Worm (Caenorhabditis elegans): ENCODE measurements around the gene pals-26.
A peak's percentile ranks its signal among the peaks of the same experiment; 100 is the strongest.

Gene pals-26

DNA sequence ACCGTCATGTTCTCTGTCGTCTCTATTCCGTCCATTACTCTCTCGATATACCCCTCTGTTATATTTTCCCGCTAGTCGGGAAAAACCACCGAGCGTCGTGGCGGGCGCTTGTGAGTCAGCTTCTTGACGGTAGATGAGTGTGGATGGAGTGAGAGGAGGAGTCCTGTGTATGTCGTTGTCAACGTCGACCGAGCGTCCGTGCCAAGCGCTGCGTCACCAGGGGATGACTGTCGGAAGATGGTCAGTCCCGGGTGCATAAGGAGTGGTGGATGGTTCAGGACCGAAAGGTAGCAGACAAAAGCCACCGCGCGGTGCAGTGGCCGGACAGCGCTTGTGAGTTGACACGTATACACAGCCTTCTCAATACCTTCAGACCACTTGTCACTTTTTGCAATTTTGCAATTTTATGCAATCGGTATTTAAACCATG is 5.6 kb upstream of the pals-26 start:
- TF ChIP-seq bed-3 (GFP tag; optimal IDR thresholded peaks at IDR 0.05) (peak; percentile 43), M03D4.4 (tag; optimal IDR thresholded peaks at IDR 0.05) (peak; percentile 68), ceh-43 (GFP tag; optimal IDR thresholded peaks at IDR 0.05) (peak; percentile 53), mls-2 (tag; optimal IDR thresholded peaks at IDR 0.05) (peak; percentile 88), flh-1 (GFP tag; optimal IDR thresholded peaks at IDR 0.05) (peak; percentile 36), ham-2 (GFP tag; optimal IDR thresholded peaks at IDR 0.05) (peak; percentile 79), drap-1 (GFP tag; optimal IDR thresholded peaks at IDR 0.05) (peak; percentile 68), ceh-83 (GFP tag; optimal IDR thresholded peaks at IDR 0.05) (peak; percentile 78), lin-32 (GFP tag; optimal IDR thresholded peaks at IDR 0.05) (peak; percentile 32), sptf-1 (tag; optimal IDR thresholded peaks at IDR 0.05) (peak; percentile 80), cnd-1 (tag; optimal IDR thresholded peaks at IDR 0.05) (peak; percentile 73), lsy-2 (tag; optimal IDR thresholded peaks at IDR 0.05) (peak; percentile 7), unc-120 (tag; optimal IDR thresholded peaks at IDR 0.05; ENCODE audit: poor library complexity, severe bottlenecking) (peak; percentile 73), sem-2 (GFP tag; optimal IDR thresholded peaks at IDR 0.05) (peak; percentile 50)

- TF ChIP-seq blmp-1 (tag; optimal IDR thresholded peaks at IDR 0.05) (no peak), sem-2 (GFP tag; optimal IDR thresholded peaks at IDR 0.05) (no peak), ztf-11 (tag; optimal IDR thresholded peaks at IDR 0.05) (no peak), lin-13 (tag; optimal IDR thresholded peaks at IDR 0.05) (no peak), bed-3 (GFP tag; optimal IDR thresholded peaks at IDR 0.05) (no peak), drap-1 (GFP tag; optimal IDR thresholded peaks at IDR 0.05) (no peak), tbx-8 (GFP tag; optimal IDR thresholded peaks at IDR 0.05) (no peak), lsy-2 (tag; optimal IDR thresholded peaks at IDR 0.05) (no peak), ces-1 (GFP tag; optimal IDR thresholded peaks at IDR 0.05) (no peak), mls-2 (tag; optimal IDR thresholded peaks at IDR 0.05) (no peak), nhr-2 (tag; optimal IDR thresholded peaks at IDR 0.05) (no peak)
These were observed 4.4 kb upstream of the pals-26 start, which contains the start of gene ckb-3 for ce11 chrIII:4370585-4370984. TSS of gene ckb-3 (plus strand) at chrIII:4370885.

ce11 chrIII:4372894-4373293 is 2.1 kb upstream of the pals-26 start:
- TF ChIP-seq nhr-76 (tag; optimal IDR thresholded peaks at IDR 0.05) (no peak), cnd-1 (tag; optimal IDR thresholded peaks at IDR 0.05) (no peak), nhr-28 (tag; optimal IDR thresholded peaks at IDR 0.05) (no peak), nhr-237 (tag; optimal IDR thresholded peaks at IDR 0.05) (no peak)

DNA sequence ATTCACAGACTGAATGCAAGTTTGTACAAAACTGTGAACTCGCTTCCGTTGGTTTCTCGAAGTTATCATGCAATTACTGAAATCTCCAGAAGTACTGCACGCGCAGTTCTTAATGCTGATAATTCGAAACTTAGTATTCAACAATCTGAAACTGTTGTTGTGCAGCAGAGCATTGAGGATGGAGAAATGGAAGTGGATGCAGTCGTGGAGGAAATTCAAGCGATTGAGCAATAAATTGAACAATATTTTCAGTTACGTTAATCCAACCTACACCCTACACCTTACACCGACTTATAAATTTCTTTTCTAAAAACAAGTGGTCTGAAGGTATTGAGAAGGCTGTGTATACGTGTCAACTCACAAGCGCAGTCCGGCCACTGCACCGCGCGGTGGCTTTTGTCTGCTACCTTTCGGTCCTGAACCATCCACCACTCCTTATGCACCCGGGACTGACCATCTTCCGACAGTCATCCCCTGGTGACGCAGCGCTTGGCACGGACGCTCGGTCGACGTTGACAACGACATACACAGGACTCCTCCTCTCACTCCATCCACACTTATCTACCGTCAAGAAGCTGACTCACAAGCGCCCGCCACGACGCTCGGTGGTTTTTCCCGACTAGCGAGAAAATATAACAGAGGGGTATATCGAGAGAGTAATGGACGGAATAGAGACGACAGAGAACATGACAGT is 3.8 kb downstream of the pals-26 start:
- TF ChIP-seq mep-1 (tag; optimal IDR thresholded peaks at IDR 0.05) = peak; percentile 33
- peak; percentile 77 for TF ChIP-seq ceh-83 (GFP tag; optimal IDR thresholded peaks at IDR 0.05)
- peak; percentile 23 for TF ChIP-seq ceh-43 (GFP tag; optimal IDR thresholded peaks at IDR 0.05)
- peak; percentile 10 for TF ChIP-seq lin-32 (GFP tag; optimal IDR thresholded peaks at IDR 0.05)
- TF ChIP-seq hlh-1 (tag; optimal IDR thresholded peaks at IDR 0.05) = peak; percentile 53
- peak; percentile 45 for TF ChIP-seq bed-3 (GFP tag; optimal IDR thresholded peaks at IDR 0.05)
- TF ChIP-seq nhr-2 (tag; optimal IDR thresholded peaks at IDR 0.05) = peak; percentile 25
- TF ChIP-seq sem-2 (GFP tag; optimal IDR thresholded peaks at IDR 0.05) = peak; percentile 61
- TF ChIP-seq M03D4.4 (tag; optimal IDR thresholded peaks at IDR 0.05) = peak; percentile 79
- peak; percentile 69 for TF ChIP-seq sptf-1 (tag; optimal IDR thresholded peaks at IDR 0.05)
- TF ChIP-seq pha-4 (tag; optimal IDR thresholded peaks at IDR 0.05) = peak; percentile 13
- peak; percentile 13 for TF ChIP-seq lsy-2 (tag; optimal IDR thresholded peaks at IDR 0.05)
- TF ChIP-seq tbx-8 (GFP tag; optimal IDR thresholded peaks at IDR 0.05) = peak; percentile 33
- peak; percentile 10 for TF ChIP-seq lin-13 (tag; optimal IDR thresholded peaks at IDR 0.05)
- TF ChIP-seq drap-1 (GFP tag; optimal IDR thresholded peaks at IDR 0.05) = peak; percentile 65
- peak; percentile 56 for TF ChIP-seq unc-120 (tag; optimal IDR thresholded peaks at IDR 0.05; ENCODE audit: poor library complexity, severe bottlenecking)
- TF ChIP-seq ham-2 (GFP tag; optimal IDR thresholded peaks at IDR 0.05) = peak; percentile 44
- peak; percentile 66 for TF ChIP-seq cnd-1 (tag; optimal IDR thresholded peaks at IDR 0.05)
- peak; percentile 87 for TF ChIP-seq mls-2 (tag; optimal IDR thresholded peaks at IDR 0.05)

DNA sequence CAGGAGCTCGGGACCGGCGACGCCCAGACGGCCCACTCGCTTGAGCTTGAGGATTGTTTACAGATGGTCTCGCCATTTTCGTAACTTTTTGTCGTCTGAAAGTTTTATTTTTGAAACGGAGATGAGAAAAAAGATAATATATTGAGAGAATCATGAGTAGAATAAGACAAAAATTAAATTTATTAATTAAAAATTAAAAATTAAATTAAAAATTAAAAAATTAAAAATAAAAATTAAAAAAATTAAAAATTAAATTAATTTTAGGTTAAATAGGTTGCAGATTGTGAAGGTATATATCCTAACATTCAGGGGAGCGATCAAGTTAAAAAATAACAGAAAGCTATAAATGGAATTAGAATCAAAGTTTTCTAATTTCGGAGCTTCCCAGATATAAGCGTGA is 4.8 kb downstream of the pals-26 start, which contains the start of gene B0284.3:
Gene B0284.3 (minus strand): TSS at position 101 of the 400 bp plus-strand sequence.
- TF ChIP-seq zip-8 (tag; optimal IDR thresholded peaks at IDR 0.05) (no peak), flh-1 (GFP tag; optimal IDR thresholded peaks at IDR 0.05) (no peak), snpc-4 (tag; optimal IDR thresholded peaks at IDR 0.05) (no peak), bed-3 (GFP tag; optimal IDR thresholded peaks at IDR 0.05) (no peak), cnd-1 (tag; optimal IDR thresholded peaks at IDR 0.05) (no peak), nhr-28 (tag; optimal IDR thresholded peaks at IDR 0.05) (no peak), lsy-2 (tag; optimal IDR thresholded peaks at IDR 0.05) (no peak), lin-32 (GFP tag; optimal IDR thresholded peaks at IDR 0.05) (no peak), unc-62 (GFP tag; optimal IDR thresholded peaks at IDR 0.05) (no peak), M03D4.4 (tag; optimal IDR thresholded peaks at IDR 0.05) (no peak), nhr-237 (tag; optimal IDR thresholded peaks at IDR 0.05) (no peak), ceh-39 (tag; optimal IDR thresholded peaks at IDR 0.05) (no peak), ham-2 (GFP tag; optimal IDR thresholded peaks at IDR 0.05) (no peak), mab-5 (tag; optimal IDR thresholded peaks at IDR 0.05) (no peak), ceh-43 (GFP tag; optimal IDR thresholded peaks at IDR 0.05) (no peak), ztf-11 (tag; optimal IDR thresholded peaks at IDR 0.05) (no peak), ces-1 (GFP tag; optimal IDR thresholded peaks at IDR 0.05) (no peak), hlh-1 (tag; optimal IDR thresholded peaks at IDR 0.05) (no peak), drap-1 (GFP tag; optimal IDR thresholded peaks at IDR 0.05) (no peak)

Data from whole organism, mixed stage, embryonic.